Fruit fly (Drosophila melanogaster) whole organism, embryonic: ENCODE data around the gene Hap40.
A peak's percentile ranks its signal among the peaks of the same experiment; 100 is the strongest.

Experiments
- Ada2b ChIP-seq: fragments of 200-800 bp; sonication (Bioruptor generic); IDR thresholded peaks from 2 replicates; pipeline ENCODE4 v1.3.6; 2022; ENCODE audit warnings: missing biosample characterization, missing genetic modification characterization
- Antp ChIP-seq: fragments of 200-800 bp; sonication (Bioruptor generic); optimal IDR thresholded peaks from 3 replicates; lab custom pipeline; 2016; ENCODE audit warnings: missing biosample characterization, missing genetic modification characterization
- Atf6 ChIP-seq: fragments of 200-800 bp; sonication (Bioruptor generic); IDR thresholded peaks from 2 replicates; pipeline ENCODE4 v1.3.6; 2022; ENCODE audit warnings: missing biosample characterization, missing genetic modification characterization
- CG10366 ChIP-seq: fragments of 200-800 bp; sonication (Bioruptor generic); IDR thresholded peaks from 2 replicates; pipeline ENCODE4 v1.3.6; 2022; ENCODE audit warnings: missing biosample characterization, missing genetic modification characterization
- CG12299 ChIP-seq: fragments of 200-800 bp; sonication (Bioruptor generic); optimal IDR thresholded peaks from 2 replicates; lab custom pipeline; 2018; ENCODE audit warnings: missing biosample characterization, mild to moderate bottlenecking, missing genetic modification characterization
- CG13123 ChIP-seq: fragments of 200-800 bp; sonication (Bioruptor generic); optimal IDR thresholded peaks from 2 replicates; lab custom pipeline; 2016; ENCODE audit warnings: missing biosample characterization, missing genetic modification characterization
- CG13624 ChIP-seq: fragments of 200-800 bp; sonication (Bioruptor generic); optimal IDR thresholded peaks from 2 replicates; lab custom pipeline; 2016; ENCODE audit warnings: missing biosample characterization, missing genetic modification characterization
- CG14965 ChIP-seq: fragments of 200-800 bp; sonication (Bioruptor generic); optimal IDR thresholded peaks from 2 replicates; lab custom pipeline; 2016; ENCODE audit warnings: missing biosample characterization, missing genetic modification characterization, borderline replicate concordance
- CG1792 ChIP-seq: fragments of 200-800 bp; sonication (Bioruptor generic); optimal IDR thresholded peaks from 2 replicates; lab custom pipeline; 2016; ENCODE audit warnings: missing biosample characterization, missing genetic modification characterization
- CG18599 ChIP-seq: fragments of 200-800 bp; sonication (Bioruptor generic); optimal IDR thresholded peaks from 3 replicates; lab custom pipeline; 2017; ENCODE audit warnings: missing biosample characterization, missing genetic modification characterization, mild to moderate bottlenecking, moderate library complexity, missing genetic modification reagents
- CG2120 ChIP-seq: fragments of 200-800 bp; sonication (Bioruptor generic); optimal IDR thresholded peaks from 3 replicates; lab custom pipeline; 2016; ENCODE audit warnings: missing biosample characterization, missing genetic modification characterization
- CG2712 ChIP-seq: fragments of 200-800 bp; optimal IDR thresholded peaks from 3 replicates; lab custom pipeline; 2019; ENCODE audit warnings: missing biosample characterization, mild to moderate bottlenecking, missing genetic modification characterization, moderate library complexity
- CG32532 ChIP-seq: fragments of 200-800 bp; sonication (Bioruptor generic); IDR thresholded peaks from 2 replicates; pipeline ENCODE4 v1.3.6; 2022; ENCODE audit warnings: missing biosample characterization, missing genetic modification characterization
- CG33213 ChIP-seq: fragments of 200-800 bp; sonication (Bioruptor generic); optimal IDR thresholded peaks from 3 replicates; lab custom pipeline; 2016; ENCODE audit warnings: missing biosample characterization, missing genetic modification characterization
- CG3407 ChIP-seq: fragments of 200-800 bp; sonication (Bioruptor generic); optimal IDR thresholded peaks from 2 replicates; lab custom pipeline; 2018; ENCODE audit warnings: missing biosample characterization, mild to moderate bottlenecking, missing genetic modification characterization
- CG34376 ChIP-seq: fragments of 200-800 bp; sonication (Bioruptor generic); optimal IDR thresholded peaks from 2 replicates; lab custom pipeline; 2018; ENCODE audit warnings: missing biosample characterization, mild to moderate bottlenecking, missing genetic modification characterization
- CG3838 ChIP-seq: fragments of 200-800 bp; sonication (Bioruptor generic); optimal IDR thresholded peaks from 3 replicates; lab custom pipeline; 2016; ENCODE audit warnings: missing biosample characterization, missing genetic modification characterization
- CG42726 ChIP-seq: fragments of 200-800 bp; sonication (Bioruptor generic); IDR thresholded peaks from 2 replicates; pipeline ENCODE4 v1.3.6; 2022; ENCODE audit warnings: missing biosample characterization, missing genetic modification characterization; ENCODE audit not compliant: partially characterized antibody
- CG4282 ChIP-seq: fragments of 200-800 bp; sonication (Bioruptor generic); optimal IDR thresholded peaks from 2 replicates; lab custom pipeline; 2016; ENCODE audit warnings: missing biosample characterization, missing genetic modification characterization
- CG6654 ChIP-seq: fragments of 200-800 bp; sonication (Bioruptor generic); optimal IDR thresholded peaks from 2 replicates; lab custom pipeline; 2017; ENCODE audit warnings: missing biosample characterization, mild to moderate bottlenecking, missing genetic modification characterization
- CG6683 ChIP-seq: fragments of 200-800 bp; sonication (Bioruptor generic); optimal IDR thresholded peaks from 2 replicates; lab custom pipeline; 2017; ENCODE audit warnings: missing biosample characterization, mild to moderate bottlenecking, missing genetic modification characterization, missing genetic modification reagents
- CrebB ChIP-seq: fragments of 200-800 bp; sonication (Bioruptor generic); optimal IDR thresholded peaks from 3 replicates; lab custom pipeline; 2018; ENCODE audit warnings: missing biosample characterization, mild to moderate bottlenecking, missing genetic modification characterization
- Deaf1 ChIP-seq: fragments of 200-800 bp; optimal IDR thresholded peaks from 3 replicates; lab custom pipeline; 2019; ENCODE audit warnings: missing biosample characterization, mild to moderate bottlenecking, missing genetic modification characterization, moderate library complexity
- Dp ChIP-seq: fragments of 200-800 bp; sonication (Bioruptor generic); optimal IDR thresholded peaks from 2 replicates; lab custom pipeline; 2018; ENCODE audit warnings: missing biosample characterization, mild to moderate bottlenecking, missing genetic modification characterization, moderate library complexity
- Fer1 ChIP-seq: fragments of 200-800 bp; sonication (Bioruptor generic); optimal IDR thresholded peaks from 2 replicates; lab custom pipeline; 2017; ENCODE audit warnings: missing biosample characterization, mild to moderate bottlenecking, missing genetic modification characterization
- Gsc ChIP-seq: fragments of 200-800 bp; sonication (Bioruptor generic); IDR thresholded peaks from 2 replicates; pipeline ENCODE4 v1.3.6; 2022; ENCODE audit warnings: missing biosample characterization, missing genetic modification characterization
- Hand ChIP-seq: fragments of 200-800 bp; sonication (Bioruptor generic); optimal IDR thresholded peaks from 2 replicates; lab custom pipeline; 2017; ENCODE audit warnings: mild to moderate bottlenecking, missing biosample characterization, missing genetic modification reagents, missing genetic modification characterization
- Hmx ChIP-seq: fragments of 200-800 bp; sonication (Bioruptor generic); optimal IDR thresholded peaks from 2 replicates; lab custom pipeline; 2016; ENCODE audit warnings: missing biosample characterization, missing genetic modification characterization
- Lhr ChIP-seq: fragments of 200-800 bp; sonication (Bioruptor generic); optimal IDR thresholded peaks from 3 replicates; lab custom pipeline; 2017; ENCODE audit warnings: mild to moderate bottlenecking, missing biosample characterization, missing genetic modification reagents, missing genetic modification characterization
- Lpt ChIP-seq: fragments of >200 bp; optimal IDR thresholded peaks from 2 replicates; lab custom pipeline; 2018; ENCODE audit warnings: missing biosample characterization, missing genetic modification characterization
- NC2β ChIP-seq: fragments of 200-800 bp; sonication (Bioruptor generic); optimal IDR thresholded peaks from 2 replicates; lab custom pipeline; 2016; ENCODE audit warnings: missing biosample characterization, missing genetic modification characterization
- Spps ChIP-seq: fragments of 200-800 bp; sonication (Bioruptor generic); optimal IDR thresholded peaks from 2 replicates; lab custom pipeline; 2018; ENCODE audit warnings: missing biosample characterization, mild to moderate bottlenecking, missing genetic modification characterization
- ac ChIP-seq: fragments of 200-800 bp; sonication (Bioruptor generic); optimal IDR thresholded peaks from 3 replicates; lab custom pipeline; 2017; ENCODE audit warnings: missing biosample characterization, mild to moderate bottlenecking, missing genetic modification characterization
- caup ChIP-seq: fragments of 200-800 bp; sonication (Bioruptor generic); optimal IDR thresholded peaks from 3 replicates; lab custom pipeline; 2017; ENCODE audit warnings: missing biosample characterization, mild to moderate bottlenecking, missing genetic modification characterization, moderate library complexity; ENCODE audit not compliant: severe bottlenecking
- dm ChIP-seq: fragments of 200-800 bp; sonication (Bioruptor generic); optimal IDR thresholded peaks from 3 replicates; lab custom pipeline; 2016; ENCODE audit warnings: missing biosample characterization, missing genetic modification characterization
- ems ChIP-seq: fragments of 200-800 bp; sonication (Bioruptor generic); optimal IDR thresholded peaks from 3 replicates; lab custom pipeline; 2016; ENCODE audit warnings: missing biosample characterization, missing genetic modification characterization
- insv ChIP-seq, 2 experiments: fragments of 200-800 bp; sonication (Bioruptor generic); optimal IDR thresholded peaks; 3 replicates each; lab custom pipeline; 2016 to 2018; ENCODE audit warnings: missing biosample characterization in 2 of 2, missing genetic modification characterization in 2 of 2
- jing ChIP-seq: fragments of 200-800 bp; sonication (Bioruptor generic); optimal IDR thresholded peaks from 2 replicates; lab custom pipeline; 2018; ENCODE audit warnings: missing biosample characterization, mild to moderate bottlenecking, missing genetic modification characterization
- jumu ChIP-seq: fragments of 200-800 bp; sonication (Bioruptor generic); optimal IDR thresholded peaks from 3 replicates; lab custom pipeline; 2016; ENCODE audit warnings: missing biosample characterization, missing genetic modification characterization
- mld ChIP-seq: fragments of 200-800 bp; sonication (Bioruptor generic); IDR thresholded peaks from 3 replicates; pipeline ENCODE4 v1.3.6; 2022; ENCODE audit warnings: missing biosample characterization, missing genetic modification characterization; ENCODE audit not compliant: partially characterized antibody
- oc ChIP-seq: fragments of 200-800 bp; sonication (Bioruptor generic); optimal IDR thresholded peaks from 2 replicates; lab custom pipeline; 2018; ENCODE audit warnings: missing biosample characterization, mild to moderate bottlenecking, missing genetic modification characterization, moderate library complexity
- odd ChIP-seq: fragments of 200-800 bp; sonication (Bioruptor generic); optimal IDR thresholded peaks from 2 replicates; lab custom pipeline; 2017; ENCODE audit warnings: missing biosample characterization, mild to moderate bottlenecking, missing genetic modification characterization
- psq ChIP-seq: fragments of 200-800 bp; sonication (Bioruptor generic); optimal IDR thresholded peaks from 2 replicates; lab custom pipeline; 2017; ENCODE audit warnings: missing biosample characterization, missing genetic modification characterization
- repo ChIP-seq: fragments of 200-800 bp; sonication (Bioruptor generic); optimal IDR thresholded peaks from 2 replicates; lab custom pipeline; 2016; ENCODE audit warnings: missing biosample characterization, missing genetic modification characterization
- scrt ChIP-seq: fragments of 200-800 bp; sonication (Bioruptor generic); optimal IDR thresholded peaks from 2 replicates; lab custom pipeline; 2018; ENCODE audit warnings: missing biosample characterization, mild to moderate bottlenecking, missing genetic modification characterization, moderate library complexity
- sens ChIP-seq: fragments of 200-800 bp; sonication (Bioruptor generic); peaks from one replicate; lab custom pipeline; 2016; ENCODE audit warnings: missing biosample characterization, missing genetic modification characterization
- sna ChIP-seq: fragments of 200-800 bp; sonication (Bioruptor generic); IDR thresholded peaks from 2 replicates; pipeline ENCODE4 v1.3.6; 2022; ENCODE audit warnings: missing biosample characterization, missing genetic modification characterization; ENCODE audit not compliant: partially characterized antibody
- sug ChIP-seq: fragments of 200-800 bp; optimal IDR thresholded peaks from 2 replicates; lab custom pipeline; 2019; ENCODE audit warnings: missing biosample characterization, mild to moderate bottlenecking, missing genetic modification characterization, moderate library complexity
- tna ChIP-seq: fragments of 200-800 bp; sonication (Bioruptor generic); IDR thresholded peaks from 2 replicates; pipeline ENCODE4 v1.3.6; 2022; ENCODE audit warnings: missing biosample characterization, missing genetic modification characterization; ENCODE audit not compliant: partially characterized antibody
- unc-4 ChIP-seq: fragments of 200-800 bp; sonication (Bioruptor generic); IDR thresholded peaks from 2 replicates; pipeline ENCODE4 v1.3.6; 2022; ENCODE audit warnings: missing biosample characterization, missing genetic modification characterization; ENCODE audit not compliant: partially characterized antibody

Gene Hap40

dm6 chrX:15703720-15704206 is at the start of gene Hap40, which contains the start of gene Pis (continued):
- peak; percentile 30 for TF ChIP-seq Antp (GFP tag; lab: Kevin White, UChicago)
- peak; percentile 11 for TF ChIP-seq Spps (tag; lab: Kevin White, UChicago)
- peak; percentile 25 for TF ChIP-seq psq
- TF ChIP-seq NC2β (GFP tag; lab: Kevin White, UChicago): peak; percentile 10
- no peak for TF ChIP-seq Lpt (GFP tag; lab: Kevin White, UChicago)
- TF ChIP-seq CG18599 (GFP tag; lab: Kevin White, UChicago): no peak
- no peak for TF ChIP-seq repo (GFP tag; lab: Kevin White, UChicago)
- TF ChIP-seq Hmx (GFP tag; lab: Kevin White, UChicago): peak; percentile 3
- peak; percentile 76 for TF ChIP-seq CG32532 (GFP tag; lab: Robert Waterston, UW)
- TF ChIP-seq tna (GFP tag; lab: Robert Waterston, UW): no peak
- TF ChIP-seq CG2120 (GFP tag; lab: Kevin White, UChicago): peak; percentile 81
- no peak for TF ChIP-seq oc
- no peak for TF ChIP-seq CG33213 (GFP tag; lab: Kevin White, UChicago)
- TF ChIP-seq dm (GFP tag; lab: Kevin White, UChicago): no peak
- TF ChIP-seq Atf6 (GFP tag; lab: Robert Waterston, UW): peak; percentile 45; the same call in 1 of the 2 replicates
- peak; percentile 34 for TF ChIP-seq ems (GFP tag; lab: Kevin White, UChicago)
- no peak for TF ChIP-seq sna (GFP tag; lab: Robert Waterston, UW)
- TF ChIP-seq CG2712: peak; percentile 77
- no peak for TF ChIP-seq unc-4
- peak; percentile 91 for TF ChIP-seq sens (GFP tag; lab: Kevin White, UChicago)
- TF ChIP-seq CG10366 (GFP tag; lab: Robert Waterston, UW): peak; percentile 62; the same call in 1 of the 2 replicates
- no peak for TF ChIP-seq CG6683 (GFP tag; lab: Kevin White, UChicago)
- TF ChIP-seq jing (GFP tag; lab: Kevin White, UChicago): no peak
- TF ChIP-seq Dp (GFP tag; lab: Kevin White, UChicago): no peak
- peak in 1 of 2 experiments; percentile 49 for TF ChIP-seq insv (GFP tag; optimal IDR thresholded peaks at IDR 0.05; lab: Kevin White, UChicago)
- peak; percentile 55 for TF ChIP-seq jumu (GFP tag; lab: Kevin White, UChicago)
- 0 out of 2 replicates have a peak, but pooled peaks have one; percentile 26 for TF ChIP-seq Gsc
- TF ChIP-seq CG3407: no peak
- no peak for TF ChIP-seq CG42726 (GFP tag; lab: Robert Waterston, UW)
- TF ChIP-seq CG3838 (GFP tag; lab: Kevin White, UChicago): no peak
- no peak for TF ChIP-seq Hand
- peak; percentile 33 for TF ChIP-seq CG12299 (tag; lab: Kevin White, UChicago)
- TF ChIP-seq CG34376 (GFP tag; lab: Kevin White, UChicago): peak; percentile 38
- no peak for TF ChIP-seq scrt (GFP tag; lab: Kevin White, UChicago)
- TF ChIP-seq CG1792: no peak
- peak; percentile 22 for TF ChIP-seq caup (GFP tag; lab: Kevin White, UChicago)
- no peak for TF ChIP-seq mld (GFP tag; lab: Robert Waterston, UW)
- no peak for TF ChIP-seq CG13624 (GFP tag; lab: Kevin White, UChicago)
- TF ChIP-seq CG4282: no peak
- no peak for TF ChIP-seq odd
- peak; percentile 22 for TF ChIP-seq CG13123 (GFP tag; lab: Kevin White, UChicago)
- TF ChIP-seq Lhr: peak; percentile 78
- TF ChIP-seq CG14965 (GFP tag; lab: Kevin White, UChicago): no peak
- TF ChIP-seq Ada2b (GFP tag; lab: Robert Waterston, UW): peak; percentile 59
- peak; percentile 42 for TF ChIP-seq Fer1 (GFP tag; lab: Kevin White, UChicago)
- TF ChIP-seq CrebB: no peak
- peak; percentile 23 for TF ChIP-seq Deaf1 (tag; lab: Kevin White, UChicago)
- no peak for TF ChIP-seq CG6654 (GFP tag; lab: Kevin White, UChicago)
- no peak for TF ChIP-seq ac (GFP tag; lab: Kevin White, UChicago)
- TF ChIP-seq sug: peak; percentile 80
